Worm (Caenorhabditis elegans) whole organism, L4/young adult: ENCODE data around the gene ZK1055.7.

Source experiments
- W03F9.2 ChIP-seq: fragments of 150-350 bp; optimal IDR thresholded peaks from 2 replicates; lab custom pipeline; 2014; ENCODE audit warnings: missing biosample characterization, missing genetic modification characterization
- dao-5 ChIP-seq: sonication (generic microtip); optimal IDR thresholded peaks from 2 replicates; lab custom pipeline; 2016; ENCODE audit warnings: missing genotype, missing genetic modification characterization, moderate library complexity, missing compliant biosample characterization
- him-1 ChIP-seq: sonication (generic microtip); optimal IDR thresholded peaks from 2 replicates; lab custom pipeline; 2016; ENCODE audit warnings: missing genotype, missing genetic modification reagents, missing genetic modification characterization, missing compliant biosample characterization

DNA sequence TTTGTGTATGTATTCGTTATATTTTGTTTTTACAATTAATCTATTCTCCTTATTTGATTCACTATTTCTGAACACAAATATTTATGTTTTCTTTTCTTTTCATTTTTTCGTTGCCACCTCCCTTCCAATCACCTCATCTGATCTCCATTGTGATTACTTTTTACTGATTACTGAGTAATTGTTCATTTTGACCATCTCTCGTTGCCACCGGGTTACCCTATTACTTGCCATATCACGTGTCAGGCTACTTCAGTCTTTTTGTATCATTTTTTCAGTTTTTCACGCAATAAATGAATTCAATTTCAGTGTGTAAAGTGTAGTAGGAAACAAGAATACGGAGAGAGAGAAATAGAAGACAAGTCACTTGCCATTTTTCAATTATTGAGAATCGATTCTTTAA, 46.9 kb upstream of the ZK1055.7 start, which contains the start of gene T10H9.8:
- TF ChIP-seq W03F9.2 (tag; lab: Kevin White, UChicago) = no peak
- TF ChIP-seq him-1 (tag; lab: Kevin White, UChicago) = no peak
- no peak for TF ChIP-seq dao-5 (tag; lab: Kevin White, UChicago)
